Fruit fly (Drosophila melanogaster) whole organism, adult: ENCODE measurements around the gene CG17404.
A peak's percentile ranks its signal among the peaks of the same experiment; 100 is the strongest.

Source experiments
- CG11617 ChIP-seq: fragments of 200-800 bp; sonication (Bioruptor generic); optimal IDR thresholded peaks from 2 replicates; lab custom pipeline; 2017; ENCODE audit warnings: mild to moderate bottlenecking, missing biosample characterization, missing genetic modification reagents, missing genetic modification characterization
- CG12768 ChIP-seq: fragments of 200-800 bp; sonication (Bioruptor generic); optimal IDR thresholded peaks from 2 replicates; lab custom pipeline; 2017; ENCODE audit warnings: missing biosample characterization, missing genetic modification characterization, mild to moderate bottlenecking, moderate library complexity, missing genetic modification reagents
- CG14711 ChIP-seq: fragments of 200-800 bp; sonication (Bioruptor generic); optimal IDR thresholded peaks from 2 replicates; lab custom pipeline; 2018; ENCODE audit warnings: missing biosample characterization, mild to moderate bottlenecking, missing genetic modification characterization, moderate library complexity
- CG1620 ChIP-seq: fragments of 200-800 bp; sonication (Bioruptor generic); optimal IDR thresholded peaks from 2 replicates; lab custom pipeline; 2016; ENCODE audit warnings: missing biosample characterization, missing genetic modification characterization
- CG33017 ChIP-seq: fragments of 200-800 bp; sonication (Bioruptor generic); optimal IDR thresholded peaks from 2 replicates; lab custom pipeline; 2018; ENCODE audit warnings: missing biosample characterization, mild to moderate bottlenecking, missing genetic modification characterization, moderate library complexity
- CG5204 ChIP-seq: fragments of 200-800 bp; sonication (Bioruptor generic); optimal IDR thresholded peaks from 2 replicates; lab custom pipeline; 2016; ENCODE audit warnings: missing biosample characterization, missing genetic modification characterization
- CG7045 ChIP-seq: fragments of 200-800 bp; sonication (Bioruptor generic); optimal IDR thresholded peaks from 2 replicates; lab custom pipeline; 2017; ENCODE audit warnings: missing biosample characterization, mild to moderate bottlenecking, missing genetic modification characterization
- CG7101 ChIP-seq: fragments of 200-800 bp; sonication (Bioruptor generic); optimal IDR thresholded peaks from 2 replicates; lab custom pipeline; 2018; ENCODE audit warnings: missing biosample characterization, mild to moderate bottlenecking, missing genetic modification characterization, moderate library complexity
- Clk ChIP-seq: fragments of 200-800 bp; sonication (Bioruptor generic); optimal IDR thresholded peaks from 2 replicates; lab custom pipeline; 2017; ENCODE audit warnings: missing biosample characterization, missing genetic modification characterization
- Crg-1 ChIP-seq: fragments of 200-800 bp; sonication (Bioruptor generic); optimal IDR thresholded peaks from 2 replicates; lab custom pipeline; 2016; ENCODE audit warnings: missing biosample characterization, missing genetic modification characterization
- Hr96 ChIP-seq: fragments of 200-800 bp; sonication (Bioruptor generic); optimal IDR thresholded peaks from 2 replicates; lab custom pipeline; 2016; ENCODE audit warnings: missing biosample characterization, missing genetic modification characterization
- Mnt ChIP-seq: fragments of 200-800 bp; sonication (Bioruptor generic); optimal IDR thresholded peaks from 2 replicates; lab custom pipeline; 2016; ENCODE audit warnings: missing biosample characterization, mild to moderate bottlenecking, missing genetic modification characterization
- bab1 ChIP-seq: fragments of 200-800 bp; sonication (Bioruptor generic); optimal IDR thresholded peaks from 3 replicates; lab custom pipeline; 2019; ENCODE audit warnings: missing biosample characterization, mild to moderate bottlenecking, missing genetic modification characterization, moderate library complexity
- cic ChIP-seq: fragments of 200-800 bp; sonication (Bioruptor generic); optimal IDR thresholded peaks from 2 replicates; lab custom pipeline; 2017; ENCODE audit warnings: missing biosample characterization, mild to moderate bottlenecking, missing genetic modification characterization, moderate library complexity
- cnc ChIP-seq, 2 experiments: fragments of >200 bp; optimal IDR thresholded peaks; 2 replicates each; lab custom pipeline; 2017
- kay ChIP-seq: fragments of 200-800 bp; sonication (Bioruptor generic); peaks from one replicate; lab custom pipeline; 2016; ENCODE audit warnings: missing biosample characterization, missing genetic modification characterization, borderline replicate concordance
- ovo ChIP-seq: fragments of 200-800 bp; sonication (Bioruptor generic); optimal IDR thresholded peaks from 2 replicates; lab custom pipeline; 2016; ENCODE audit warnings: missing biosample characterization, missing genetic modification characterization
- pad ChIP-seq: fragments of 200-800 bp; sonication (Bioruptor generic); optimal IDR thresholded peaks from 3 replicates; lab custom pipeline; 2017; ENCODE audit warnings: missing biosample characterization, missing genetic modification characterization, mild to moderate bottlenecking, moderate library complexity, missing genetic modification reagents
- tj ChIP-seq: fragments of 200-800 bp; sonication (Bioruptor generic); optimal IDR thresholded peaks from 3 replicates; lab custom pipeline; 2017; ENCODE audit warnings: missing biosample characterization, mild to moderate bottlenecking, missing genetic modification characterization, moderate library complexity
- toe ChIP-seq: fragments of 200-800 bp; sonication (Bioruptor generic); optimal IDR thresholded peaks from 2 replicates; lab custom pipeline; 2016; ENCODE audit warnings: missing biosample characterization, missing genetic modification characterization

Gene CG17404

dm6 chr3R:12258437-12258836 is 33.6 kb upstream of the CG17404 start, which contains the start of the genes CG44037 and svp:
Gene CG44037, plus strand, starts transcription at chr3R:12258737.
Gene svp, plus strand, starts transcription at chr3R:12258737.
- TF ChIP-seq CG1620 (GFP tag; lab: Kevin White, UChicago) = no peak

- TF ChIP-seq pad (GFP tag; lab: Kevin White, UChicago) (no peak), CG5204 (GFP tag; lab: Kevin White, UChicago) (no peak), CG7045 (GFP tag; lab: Kevin White, UChicago) (no peak), Mnt (GFP tag; lab: Kevin White, UChicago) (no peak)
These were observed 29.1 kb upstream of the CG17404 start, which contains the start of gene CG3942 for dm6 chr3R:12253887-12254286. Gene CG3942, plus strand, starts transcription at chr3R:12254187.

- TF ChIP-seq pad (GFP tag; lab: Kevin White, UChicago) = no peak
- no peak for TF ChIP-seq Crg-1 (GFP tag; lab: Kevin White, UChicago)
- TF ChIP-seq tj (GFP tag; lab: Kevin White, UChicago) = no peak
- no peak for TF ChIP-seq CG14711
- TF ChIP-seq ovo (GFP tag; lab: Kevin White, UChicago) = no peak
- no peak for TF ChIP-seq bab1
- no peak for TF ChIP-seq CG11617
- no peak for TF ChIP-seq cic
- TF ChIP-seq CG5204 (GFP tag; lab: Kevin White, UChicago) = no peak
- no peak for TF ChIP-seq Mnt (GFP tag; lab: Kevin White, UChicago)
- TF ChIP-seq Hr96 (GFP tag; lab: Kevin White, UChicago) = no peak
- TF ChIP-seq CG33017 (tag; lab: Kevin White, UChicago) = no peak
- no peak for TF ChIP-seq CG7101 (tag; lab: Kevin White, UChicago)
These were observed 27.7 kb upstream of the CG17404 start for dm6 chr3R:12252457-12253065.

- no peak for TF ChIP-seq cnc (optimal IDR thresholded peaks at IDR 0.05; lab: Kevin White, UChicago)
- no peak for TF ChIP-seq CG1620 (GFP tag; lab: Kevin White, UChicago)
- TF ChIP-seq CG11617 = no peak
- no peak for TF ChIP-seq cic
- TF ChIP-seq CG5204 (GFP tag; lab: Kevin White, UChicago) = no peak
- no peak for TF ChIP-seq CG33017 (tag; lab: Kevin White, UChicago)
- no peak for TF ChIP-seq toe (GFP tag; lab: Kevin White, UChicago)
These were observed 26.7 kb upstream of the CG17404 start for dm6 chr3R:12251534-12251933.

- TF ChIP-seq kay (GFP tag; lab: Kevin White, UChicago) (no peak), CG5204 (GFP tag; lab: Kevin White, UChicago) (no peak), CG14711 (no peak), ovo (GFP tag; lab: Kevin White, UChicago) (no peak), CG12768 (GFP tag; lab: Kevin White, UChicago) (no peak), CG11617 (no peak), CG7101 (tag; lab: Kevin White, UChicago) (no peak)
These were observed 25.4 kb upstream of the CG17404 start for dm6 chr3R:12250204-12250603.

dm6 chr3R:12248243-12248642 is 23.4 kb upstream of the CG17404 start:
- TF ChIP-seq CG5204 (GFP tag; lab: Kevin White, UChicago) (no peak), CG7101 (tag; lab: Kevin White, UChicago) (no peak), ovo (GFP tag; lab: Kevin White, UChicago) (no peak), CG1620 (GFP tag; lab: Kevin White, UChicago) (no peak), bab1 (no peak), CG33017 (tag; lab: Kevin White, UChicago) (no peak), kay (GFP tag; lab: Kevin White, UChicago) (no peak), Hr96 (GFP tag; lab: Kevin White, UChicago) (no peak), Mnt (GFP tag; lab: Kevin White, UChicago) (no peak), pad (GFP tag; lab: Kevin White, UChicago) (no peak)

dm6 chr3R:12244468-12245060 is 19.7 kb upstream of the CG17404 start:
- TF ChIP-seq cic (no peak), pad (GFP tag; lab: Kevin White, UChicago) (peak; percentile 92)

dm6 chr3R:12239166-12239565 is 14.3 kb upstream of the CG17404 start, which contains the start of gene Cyp313a3:
Gene Cyp313a3, minus strand, starts transcription at chr3R:12239266.
- TF ChIP-seq cic (no peak), toe (GFP tag; lab: Kevin White, UChicago) (no peak), Crg-1 (GFP tag; lab: Kevin White, UChicago) (no peak), tj (GFP tag; lab: Kevin White, UChicago) (no peak), ovo (GFP tag; lab: Kevin White, UChicago) (no peak), CG7045 (GFP tag; lab: Kevin White, UChicago) (no peak), CG33017 (tag; lab: Kevin White, UChicago) (no peak), CG5204 (GFP tag; lab: Kevin White, UChicago) (no peak), CG11617 (no peak), CG7101 (tag; lab: Kevin White, UChicago) (no peak), Clk (no peak), bab1 (no peak), Hr96 (GFP tag; lab: Kevin White, UChicago) (no peak), kay (GFP tag; lab: Kevin White, UChicago) (no peak)
